Comparison of ENCODE assay signal across 4 fruit fly cellular contexts in the genomic region with DNA sequence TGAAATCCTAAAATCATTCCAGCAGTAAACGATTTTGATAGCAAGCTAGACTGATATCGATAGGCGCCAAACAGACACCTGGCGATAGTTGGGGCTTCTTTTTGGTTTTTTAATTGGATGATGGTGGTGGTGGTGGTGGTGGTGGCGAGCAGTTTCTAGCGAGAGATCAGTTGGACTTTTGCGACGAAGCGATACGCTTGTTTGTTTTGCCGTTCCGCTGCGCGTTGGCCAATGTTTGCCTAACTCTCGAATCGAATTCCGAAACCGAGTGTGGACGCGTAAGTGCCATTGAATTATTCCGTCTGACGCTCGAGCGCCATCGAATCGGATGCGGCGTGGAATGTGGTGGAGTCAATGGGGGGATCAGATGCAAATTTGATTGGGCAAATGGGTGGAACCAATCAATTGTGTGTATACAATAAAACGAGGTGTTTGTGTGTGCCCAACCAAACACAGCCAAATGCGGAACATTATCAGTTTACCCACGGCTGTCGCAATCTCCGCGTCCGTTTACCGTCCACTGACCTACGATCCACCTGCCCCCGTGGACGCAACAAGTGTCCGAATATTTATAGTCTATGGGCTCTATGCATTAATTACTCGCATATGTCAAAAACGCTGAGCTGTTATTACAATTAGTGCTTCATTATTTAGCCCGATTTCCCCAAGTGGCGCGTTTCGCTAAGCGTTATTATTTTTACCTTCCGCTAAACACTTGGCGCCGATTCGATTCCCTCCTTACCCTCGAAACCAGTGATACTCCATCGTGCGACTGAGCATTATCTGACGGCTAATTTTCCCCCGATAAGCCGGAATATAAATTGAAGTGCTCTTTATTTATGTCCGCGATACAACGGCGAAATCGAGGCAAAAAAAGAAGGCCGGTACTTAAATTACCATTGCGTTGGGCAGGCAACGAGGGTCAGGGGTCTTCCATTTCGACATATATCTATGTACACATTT.
A peak's percentile ranks its signal among the peaks of the same experiment; 100 is the strongest.
TF ChIP-seq lines count a peak whose summit lies in the region.

CG17292 (plus strand) TSS at position 91 of the 963 bp plus-strand sequence.

TF ChIP-seq in whole organism, adult, 20 proteins besides CTCF, POLR2A, EP300 and RAD21 (continued from another document):
- TF ChIP-seq CG33017 (tag; optimal IDR thresholded peaks at IDR 0.05; lab: Kevin White, UChicago) (peak; percentile 62), Crg-1 (GFP tag; optimal IDR thresholded peaks at IDR 0.05; lab: Kevin White, UChicago) (peak; percentile 37), toe (GFP tag; optimal IDR thresholded peaks at IDR 0.05; lab: Kevin White, UChicago) (peak; percentile 62), CG12768 (GFP tag; optimal IDR thresholded peaks at IDR 0.05; lab: Kevin White, UChicago) (peak; percentile 79)
TF ChIP-seq in whole organism, adult: peak in this region for 15.

TF ChIP-seq in whole organism, embryonic, 481 proteins besides CTCF, POLR2A, EP300 and RAD21 (continued from another document and continues in another):
- TF ChIP-seq CG10321 (GFP tag; IDR thresholded peaks at IDR 0.05; lab: Robert Waterston, UW) (0 out of 2 replicates have a peak, but pooled peaks have one; percentile 60), usp (GFP tag; optimal IDR thresholded peaks at IDR 0.05; lab: Kevin White, UChicago) (no peak), CG17361 (GFP tag; IDR thresholded peaks at IDR 0.05; lab: Robert Waterston, UW) (no peak), CG11085 (GFP tag; IDR thresholded peaks at IDR 0.05; lab: Robert Waterston, UW) (peak; percentile 32; the same call in 1 of the 2 replicates), ham (GFP tag; IDR thresholded peaks at IDR 0.05; lab: Robert Waterston, UW) (0 out of 2 replicates have a peak, but pooled peaks have one; percentile 9), BEAF-32 (GFP tag; optimal IDR thresholded peaks at IDR 0.05; lab: Kevin White, UChicago) (peak; percentile 82), CG8089 (GFP tag; optimal IDR thresholded peaks at IDR 0.05; lab: Kevin White, UChicago) (peak; percentile 33), Stat92E (GFP tag; optimal IDR thresholded peaks at IDR 0.05; lab: Kevin White, UChicago) (no peak), CG30431 (GFP tag; optimal IDR thresholded peaks at IDR 0.05; lab: Kevin White, UChicago) (no peak), CG4707 (GFP tag; optimal IDR thresholded peaks at IDR 0.05; lab: Kevin White, UChicago) (no peak), CG34376 (GFP tag; optimal IDR thresholded peaks at IDR 0.05; lab: Kevin White, UChicago) (peak; percentile 79), aop (GFP tag; IDR thresholded peaks at IDR 0.05; lab: Robert Waterston, UW) (no peak), disco-r (GFP tag; optimal IDR thresholded peaks at IDR 0.05; lab: Kevin White, UChicago) (no peak), CG17186 (GFP tag; optimal IDR thresholded peaks at IDR 0.05; lab: Kevin White, UChicago) (peak; percentile 11), prd (optimal IDR thresholded peaks at IDR 0.05; lab: Kevin White, UChicago) (no peak), prd (GFP tag; IDR thresholded peaks at IDR 0.05; lab: Robert Waterston, UW) (peak; percentile 35; the same call in 1 of the 3 replicates), Hsf (GFP tag; optimal IDR thresholded peaks at IDR 0.05; lab: Kevin White, UChicago) (no peak), inv (GFP tag; IDR thresholded peaks at IDR 0.05; lab: Robert Waterston, UW; ENCODE audit: partially characterized antibody) (peak; percentile 85), Dip3 (GFP tag; optimal IDR thresholded peaks at IDR 0.05; lab: Kevin White, UChicago) (peak; percentile 32), E2f1 (GFP tag; IDR thresholded peaks at IDR 0.05; lab: Robert Waterston, UW) (peak; percentile 41; the same call in 1 of the 2 replicates), CG2678 (tag; optimal IDR thresholded peaks at IDR 0.05; lab: Kevin White, UChicago) (peak; percentile 49), peb (GFP tag; IDR thresholded peaks at IDR 0.05; lab: Robert Waterston, UW) (no peak), CG16815 (GFP tag; optimal IDR thresholded peaks at IDR 0.05; lab: Kevin White, UChicago) (no peak), yki (optimal IDR thresholded peaks at IDR 0.05; lab: Kevin White, UChicago) (no peak), CG8388 (GFP tag; optimal IDR thresholded peaks at IDR 0.05; lab: Kevin White, UChicago) (no peak), CG42726 (GFP tag; IDR thresholded peaks at IDR 0.05; lab: Robert Waterston, UW; ENCODE audit: partially characterized antibody) (peak; percentile 74), sens-2 (GFP tag; IDR thresholded peaks at IDR 0.05; lab: Robert Waterston, UW) (no peak), CG2120 (GFP tag; optimal IDR thresholded peaks at IDR 0.05; lab: Kevin White, UChicago) (peak; percentile 60), Nf-YA (GFP tag; IDR thresholded peaks at IDR 0.05; lab: Robert Waterston, UW) (peak; percentile 41; the same call in 1 of the 2 replicates), CG7357 (GFP tag; IDR thresholded peaks at IDR 0.05; lab: Robert Waterston, UW) (0 out of 3 replicates have a peak, but pooled peaks have one; percentile 27), Side (GFP tag; optimal IDR thresholded peaks at IDR 0.05; lab: Kevin White, UChicago) (peak; percentile 43), CG11456 (GFP tag; IDR thresholded peaks at IDR 0.05; lab: Robert Waterston, UW) (peak; percentile 75; the same call in 2 of the 3 replicates), Sry-δ (GFP tag; optimal IDR thresholded peaks at IDR 0.05; lab: Kevin White, UChicago) (peak; percentile 80), Ptx1 (GFP tag; IDR thresholded peaks at IDR 0.05; lab: Robert Waterston, UW) (no peak), Oli (tag; optimal IDR thresholded peaks at IDR 0.05; lab: Kevin White, UChicago) (no peak), Ets97D (GFP tag; optimal IDR thresholded peaks at IDR 0.05; lab: Kevin White, UChicago) (peak; percentile 36), Sox102F (GFP tag; optimal IDR thresholded peaks at IDR 0.05; lab: Kevin White, UChicago) (peak; percentile 34)

TF ChIP-seq in whole organism, prepupa, 60 proteins besides CTCF, POLR2A, EP300 and RAD21 (continued from another document):
- TF ChIP-seq CG4318 (GFP tag; optimal IDR thresholded peaks at IDR 0.05; lab: Kevin White, UChicago): no peak
- TF ChIP-seq CG7368 (GFP tag; optimal IDR thresholded peaks at IDR 0.05; lab: Kevin White, UChicago): no peak
- no peak for TF ChIP-seq cyc (GFP tag; optimal IDR thresholded peaks at IDR 0.05; lab: Kevin White, UChicago)
- TF ChIP-seq Lpt (GFP tag; optimal IDR thresholded peaks at IDR 0.05; lab: Kevin White, UChicago): peak; percentile 38
- TF ChIP-seq CG32006 (GFP tag; optimal IDR thresholded peaks at IDR 0.05; lab: Kevin White, UChicago): no peak
- TF ChIP-seq CG11762 (GFP tag; optimal IDR thresholded peaks at IDR 0.05; lab: Kevin White, UChicago; ENCODE audit: insufficient read depth): no peak
- TF ChIP-seq Smox (GFP tag; optimal IDR thresholded peaks at IDR 0.05; lab: Kevin White, UChicago): no peak
- peak; percentile 35 for TF ChIP-seq achi (GFP tag; optimal IDR thresholded peaks at IDR 0.05; lab: Kevin White, UChicago)
- no peak for TF ChIP-seq acj6 (GFP tag; optimal IDR thresholded peaks at IDR 0.05; lab: Kevin White, UChicago)
- peak; percentile 46 for TF ChIP-seq CG16779 (tag; optimal IDR thresholded peaks at IDR 0.05; lab: Kevin White, UChicago)
- TF ChIP-seq CG6276 (GFP tag; optimal IDR thresholded peaks at IDR 0.05; lab: Kevin White, UChicago): peak; percentile 16

TF ChIP-seq in whole organism, wandering third instar larva, 38 proteins besides CTCF, POLR2A, EP300 and RAD21 (continued from another document):
- TF ChIP-seq Vsx2 (GFP tag; optimal IDR thresholded peaks at IDR 0.05; lab: Kevin White, UChicago; ENCODE audit: partially characterized antibody) (peak; percentile 98), br (GFP tag; optimal IDR thresholded peaks at IDR 0.05; lab: Kevin White, UChicago) (peak; percentile 15), Abd-B (GFP tag; optimal IDR thresholded peaks at IDR 0.05; lab: Kevin White, UChicago) (no peak)
